Worm (Caenorhabditis elegans) whole organism, L1 larva: ENCODE results near the gene grl-13.
A peak's percentile ranks its signal among the peaks of the same experiment; 100 is the strongest.

ENCODE experiments used
- C34B4.2 ChIP-seq: sonication (generic microtip); optimal IDR thresholded peaks from 2 replicates; lab custom pipeline; 2017; ENCODE audit warnings: mild to moderate bottlenecking, missing genetic modification characterization, missing compliant biosample characterization
- Y116A8C.19 ChIP-seq: sonication (generic microtip); optimal IDR thresholded peaks from 2 replicates; lab custom pipeline; 2016; ENCODE audit warnings: missing compliant biosample characterization, missing genetic modification characterization, borderline replicate concordance
- aha-1 ChIP-seq: fragments of 150-350 bp; optimal IDR thresholded peaks from 2 replicates; lab custom pipeline; 2014; ENCODE audit warnings: missing biosample characterization, missing genetic modification characterization
- aly-2 ChIP-seq: fragments of 150-350 bp; optimal IDR thresholded peaks from 2 replicates; lab custom pipeline; 2014; ENCODE audit warnings: missing biosample characterization, missing genetic modification characterization
- ceh-82 ChIP-seq, 3 experiments: fragments of 150-350 bp in 1 of 3; sonication (generic microtip) in 2 of 3; optimal IDR thresholded peaks; 2 replicates each; lab custom pipeline; 2014 to 2017; ENCODE audit warnings: missing biosample characterization in 3 of 3, missing genetic modification characterization in 3 of 3
- dpl-1 ChIP-seq, 3 experiments: fragments of 150-350 bp in 2 of 3; sonication (generic microtip) in 1 of 3; optimal IDR thresholded peaks; 2 replicates each; lab custom pipeline; 2014 to 2017; ENCODE audit warnings: missing biosample characterization in 3 of 3, missing genetic modification characterization in 3 of 3, missing genetic modification reagents in 3 of 3
- elt-2 ChIP-seq: sonication (generic microtip); optimal IDR thresholded peaks from 2 replicates; lab custom pipeline; 2016; ENCODE audit warnings: missing genetic modification characterization, mild to moderate bottlenecking, inconsistent platforms, missing compliant biosample characterization, missing genetic modification reagents
- elt-3 ChIP-seq, 6 experiments: fragments of 150-350 bp in 1 of 6; sonication (generic microtip); optimal IDR thresholded peaks; 2 replicates each; lab custom pipeline; 2017 to 2018; ENCODE audit warnings: missing biosample characterization in 6 of 6, missing genetic modification characterization in 6 of 6, inconsistent platforms in 1 of 6
- fkh-10 ChIP-seq: sonication (generic microtip); optimal IDR thresholded peaks from 2 replicates; lab custom pipeline; 2017; ENCODE audit warnings: missing biosample characterization, missing genetic modification reagents, missing genetic modification characterization
- fkh-8 ChIP-seq: sonication (generic microtip); optimal IDR thresholded peaks from 2 replicates; lab custom pipeline; 2016; ENCODE audit warnings: mild to moderate bottlenecking, missing genetic modification characterization, missing compliant biosample characterization
- grh-1 ChIP-seq: fragments of 200-800 bp; sonication (Bioruptor generic); IDR thresholded peaks from 2 replicates; pipeline ENCODE4 v1.3.6; 2022; ENCODE audit warnings: missing genetic modification reagents, missing genetic modification characterization, missing compliant biosample characterization
- hpl-2 ChIP-seq: fragments of 150-350 bp; optimal IDR thresholded peaks from 2 replicates; lab custom pipeline; 2014; ENCODE audit warnings: missing biosample characterization, missing genetic modification reagents, missing genetic modification characterization
- irx-1 ChIP-seq: sonication (generic microtip); optimal IDR thresholded peaks from 2 replicates; lab custom pipeline; 2016; ENCODE audit warnings: missing genetic modification characterization, missing compliant biosample characterization
- lin-13 ChIP-seq: fragments of 150-350 bp; optimal IDR thresholded peaks from 2 replicates; lab custom pipeline; 2014; ENCODE audit warnings: missing biosample characterization, missing genetic modification reagents, missing genetic modification characterization
- lin-14 ChIP-seq: fragments of 200-800 bp; sonication (Bioruptor generic); optimal IDR thresholded peaks from 2 replicates; lab custom pipeline; 2018; ENCODE audit warnings: mild to moderate bottlenecking, missing genetic modification characterization, moderate library complexity, missing compliant biosample characterization
- lin-35 ChIP-seq, 2 experiments: fragments of 150-350 bp; optimal IDR thresholded peaks; 2 replicates each; lab custom pipeline; 2014; ENCODE audit warnings: missing biosample characterization in 2 of 2, missing genetic modification characterization in 2 of 2, missing genetic modification reagents in 2 of 2
- lin-39 ChIP-seq: fragments of 150-350 bp; optimal IDR thresholded peaks from 2 replicates; lab custom pipeline; 2014; ENCODE audit warnings: missing biosample characterization, missing genetic modification reagents, missing genetic modification characterization
- lir-3 ChIP-seq: sonication (generic microtip); optimal IDR thresholded peaks from 2 replicates; lab custom pipeline; 2016; ENCODE audit warnings: mild to moderate bottlenecking, missing genetic modification characterization, moderate library complexity, missing compliant biosample characterization; ENCODE audit not compliant: poor library complexity
- mep-1 ChIP-seq: fragments of 150-350 bp; optimal IDR thresholded peaks from 2 replicates; lab custom pipeline; 2014; ENCODE audit warnings: missing biosample characterization, missing genetic modification characterization
- nhr-11 ChIP-seq: fragments of 150-350 bp; optimal IDR thresholded peaks from 2 replicates; lab custom pipeline; 2014; ENCODE audit warnings: missing biosample characterization, missing genetic modification characterization
- nhr-12 ChIP-seq: sonication (generic microtip); optimal IDR thresholded peaks from 2 replicates; lab custom pipeline; 2017; ENCODE audit warnings: missing biosample characterization, missing genetic modification characterization
- nhr-20 ChIP-seq: sonication (generic microtip); optimal IDR thresholded peaks from 2 replicates; lab custom pipeline; 2016; ENCODE audit warnings: mild to moderate bottlenecking, missing genetic modification characterization, missing compliant biosample characterization
- nhr-237 ChIP-seq: fragments of 150-350 bp; optimal IDR thresholded peaks from 2 replicates; lab custom pipeline; 2014; ENCODE audit warnings: missing biosample characterization, missing genetic modification characterization
- nhr-77 ChIP-seq: fragments of 150-350 bp; optimal IDR thresholded peaks from 2 replicates; lab custom pipeline; 2014; ENCODE audit warnings: missing biosample characterization, missing genetic modification characterization
- pag-3 ChIP-seq: sonication (generic microtip); optimal IDR thresholded peaks from 2 replicates; lab custom pipeline; 2017; ENCODE audit warnings: missing genetic modification characterization, mild to moderate bottlenecking, missing compliant biosample characterization, antibody characterized with exemption, borderline replicate concordance; ENCODE audit not compliant: insufficient read depth
- pax-3 ChIP-seq: fragments of 200-800 bp; sonication (Bioruptor generic); optimal IDR thresholded peaks from 2 replicates; lab custom pipeline; 2018; ENCODE audit warnings: mild to moderate bottlenecking, missing genetic modification characterization, moderate library complexity, missing compliant biosample characterization
- rnt-1 ChIP-seq: sonication (generic microtip); optimal IDR thresholded peaks from 2 replicates; lab custom pipeline; 2016; ENCODE audit warnings: mild to moderate bottlenecking, missing genetic modification characterization, moderate library complexity, missing compliant biosample characterization
- skn-1 ChIP-seq: fragments of 150-350 bp; optimal IDR thresholded peaks from 2 replicates; lab custom pipeline; 2014; ENCODE audit warnings: missing biosample characterization, missing genetic modification characterization
- sup-37 ChIP-seq: fragments of 200-800 bp; sonication (Bioruptor generic); optimal IDR thresholded peaks from 2 replicates; lab custom pipeline; 2018; ENCODE audit warnings: mild to moderate bottlenecking, missing genetic modification characterization, missing compliant biosample characterization
- tbx-2 ChIP-seq: sonication (generic microtip); optimal IDR thresholded peaks from 2 replicates; lab custom pipeline; 2016; ENCODE audit warnings: missing genetic modification characterization, missing compliant biosample characterization
- unc-30 ChIP-seq: sonication (generic microtip); optimal IDR thresholded peaks from 2 replicates; lab custom pipeline; 2017; ENCODE audit warnings: missing biosample characterization, missing genetic modification characterization
- unc-98 ChIP-seq: fragments of 200-800 bp; sonication (Bioruptor generic); IDR thresholded peaks from 2 replicates; pipeline ENCODE4 v1.3.6; 2022; ENCODE audit warnings: missing genetic modification characterization, missing compliant biosample characterization
- vab-15 ChIP-seq: sonication (generic microtip); optimal IDR thresholded peaks from 2 replicates; lab custom pipeline; 2017; ENCODE audit warnings: missing genotype, mild to moderate bottlenecking, missing genetic modification characterization, missing compliant biosample characterization
- xbp-1 ChIP-seq: sonication (generic microtip); optimal IDR thresholded peaks from 2 replicates; lab custom pipeline; 2016; ENCODE audit warnings: missing genetic modification characterization, missing compliant biosample characterization

The grl-13 gene

ce11 chrV:4325415-4325814, 39.0 kb downstream of the grl-13 start, which contains the start of gene nhr-125:
nhr-125 (minus strand) TSS chrV:4325515.
- no peak for TF ChIP-seq vab-15 (tag; lab: Kevin White, UChicago)
- TF ChIP-seq elt-3 (tag; optimal IDR thresholded peaks at IDR 0.05; lab: Kevin White, UChicago) = no peak
- no peak for TF ChIP-seq C34B4.2
- no peak for TF ChIP-seq grh-1
- no peak for TF ChIP-seq pax-3 (tag; lab: Kevin White, UChicago)
- TF ChIP-seq irx-1 (tag; lab: Kevin White, UChicago) = no peak
- no peak for TF ChIP-seq unc-30 (tag; lab: Kevin White, UChicago)
- no peak for TF ChIP-seq sup-37 (GFP tag; lab: Kevin White, UChicago)
- TF ChIP-seq lin-39 (tag; lab: Kevin White, UChicago) = no peak
- no peak for TF ChIP-seq lin-35 (GFP tag; optimal IDR thresholded peaks at IDR 0.05; lab: Kevin White, UChicago)
- TF ChIP-seq tbx-2 (tag; lab: Kevin White, UChicago) = no peak
- TF ChIP-seq fkh-10 = no peak
- TF ChIP-seq lin-14 = no peak

ce11 chrV:4322706-4323105, 41.7 kb downstream of the grl-13 start, which contains the start of gene R02D1.2:
R02D1.2 (minus strand) TSS chrV:4322806.
- no peak for TF ChIP-seq nhr-11 (tag; lab: Kevin White, UChicago)
- TF ChIP-seq dpl-1 (GFP tag; optimal IDR thresholded peaks at IDR 0.05; lab: Kevin White, UChicago) = no peak
- no peak for TF ChIP-seq skn-1
- no peak for TF ChIP-seq aly-2 (tag; lab: Kevin White, UChicago)
- no peak for TF ChIP-seq pag-3 (tag; lab: Kevin White, UChicago)
- no peak for TF ChIP-seq xbp-1
- TF ChIP-seq Y116A8C.19 (tag; lab: Kevin White, UChicago) = no peak
- TF ChIP-seq lin-13 (GFP tag; lab: Kevin White, UChicago) = no peak

- TF ChIP-seq nhr-20 (tag; lab: Kevin White, UChicago) = peak; percentile 8
- no peak for TF ChIP-seq C34B4.2
- peak; percentile 38 for TF ChIP-seq fkh-8 (tag; lab: Kevin White, UChicago)
- TF ChIP-seq mep-1 = no peak
- TF ChIP-seq elt-2 (tag; lab: Kevin White, UChicago) = no peak
- TF ChIP-seq hpl-2 (GFP tag; lab: Kevin White, UChicago) = no peak
- no peak for TF ChIP-seq aly-2 (tag; lab: Kevin White, UChicago)
- TF ChIP-seq, all 84 proteins: peak for 2
Measured at ce11 chrV:4319867-4320266, 44.5 kb downstream of the grl-13 start, which contains the start of gene ZC132.9. ZC132.9 (minus strand) TSS chrV:4319967.

- TF ChIP-seq dpl-1 (GFP tag; optimal IDR thresholded peaks at IDR 0.05; lab: Kevin White, UChicago) (no peak), rnt-1 (no peak), lir-3 (tag; lab: Kevin White, UChicago) (no peak), ceh-82 (tag; optimal IDR thresholded peaks at IDR 0.05; lab: Kevin White, UChicago) (no peak), unc-98 (GFP tag; lab: Robert Waterston, UW) (no peak), aly-2 (tag; lab: Kevin White, UChicago) (no peak), nhr-12 (no peak), nhr-237 (tag; lab: Kevin White, UChicago) (no peak), aha-1 (tag; lab: Kevin White, UChicago) (no peak), nhr-77 (tag; lab: Kevin White, UChicago) (no peak), C34B4.2 (no peak)
Measured at ce11 chrV:4315057-4315456, 49.4 kb downstream of the grl-13 start, which contains the start of gene srh-192. srh-192 (minus strand) TSS chrV:4315157.
